Fruit fly (Drosophila melanogaster): ENCODE results near the gene Or98b.

Or98b gene

DNA sequence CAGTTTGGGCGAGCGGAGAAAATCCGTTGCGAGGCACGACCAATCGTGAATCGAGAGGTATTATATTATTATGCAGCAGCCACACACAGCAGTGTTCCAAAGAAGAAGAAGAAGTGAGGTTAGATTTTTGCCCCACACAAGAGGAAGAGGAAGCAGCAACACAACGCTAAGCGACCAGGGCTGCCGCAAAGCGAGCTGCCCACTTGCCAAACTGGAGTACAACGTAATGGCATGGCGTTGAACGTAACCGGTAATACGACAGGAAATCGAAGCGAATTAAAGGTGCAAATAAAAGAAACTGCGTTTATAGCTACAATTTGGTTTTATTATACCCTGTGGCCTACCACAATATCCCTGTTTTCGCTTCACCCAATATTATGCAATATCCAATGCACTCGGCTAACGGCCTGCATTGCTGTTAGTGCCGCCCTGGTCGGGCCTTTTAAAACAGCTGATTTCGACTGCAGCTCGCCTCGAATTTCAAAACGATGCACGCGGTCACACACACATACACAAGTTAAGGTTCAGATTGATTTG, 16.5 kb upstream of the Or98b start (continued):
- TF ChIP-seq Myb (GFP tag; optimal IDR thresholded peaks at IDR 0.05) = peak; percentile 75
- peak; percentile 56 for TF ChIP-seq eyg (GFP tag; optimal IDR thresholded peaks at IDR 0.05)
- TF ChIP-seq hbn (GFP tag; IDR thresholded peaks at IDR 0.05; ENCODE audit: partially characterized antibody) = no peak
- peak; percentile 38 for TF ChIP-seq D19A (tag; optimal IDR thresholded peaks at IDR 0.05)
- TF ChIP-seq CG7928 (GFP tag; optimal IDR thresholded peaks at IDR 0.05) = peak; percentile 99
- TF ChIP-seq sd (tag; optimal IDR thresholded peaks at IDR 0.05) = peak; percentile 81
- TF ChIP-seq wor (GFP tag; IDR thresholded peaks at IDR 0.05) = no peak
- peak; percentile 82 for TF ChIP-seq pho (GFP tag; optimal IDR thresholded peaks at IDR 0.05)
- TF ChIP-seq CG34224 (GFP tag; IDR thresholded peaks at IDR 0.05; ENCODE audit: partially characterized antibody) = no peak
- TF ChIP-seq ttk (GFP tag; IDR thresholded peaks at IDR 0.05) = peak; percentile 51; the same call in 1 of the 2 replicates
- TF ChIP-seq CG17829 (tag; optimal IDR thresholded peaks at IDR 0.05) = peak; percentile 80
- peak; percentile 0 for TF ChIP-seq Elba2 (GFP tag; optimal IDR thresholded peaks at IDR 0.05)
- TF ChIP-seq NC2β (GFP tag; optimal IDR thresholded peaks at IDR 0.05) = peak; percentile 90
- TF ChIP-seq Asciz (GFP tag; optimal IDR thresholded peaks at IDR 0.05) = peak; percentile 51
- TF ChIP-seq CG15696 (tag; optimal IDR thresholded peaks at IDR 0.05) = peak; percentile 79
- 0 out of 2 replicates have a peak, but pooled peaks have one; percentile 38 for TF ChIP-seq ham (GFP tag; IDR thresholded peaks at IDR 0.05)
- no peak for TF ChIP-seq br (optimal IDR thresholded peaks at IDR 0.05)
- no peak; the same call in 1 of the 2 replicates for TF ChIP-seq ro (GFP tag; IDR thresholded peaks at IDR 0.05)
- no peak for TF ChIP-seq Oaz (GFP tag; IDR thresholded peaks at IDR 0.05)
- TF ChIP-seq CG16813 (GFP tag; IDR thresholded peaks at IDR 0.05; ENCODE audit: partially characterized antibody) = peak; percentile 27; the same call in 1 of the 3 replicates
- TF ChIP-seq CG14710 (tag; optimal IDR thresholded peaks at IDR 0.05) = peak; percentile 81
- no peak for TF ChIP-seq Doc3 (GFP tag; IDR thresholded peaks at IDR 0.05; ENCODE audit: partially characterized antibody)
- TF ChIP-seq gsb-n (tag; optimal IDR thresholded peaks at IDR 0.05) = peak; percentile 63
- TF ChIP-seq cato (GFP tag; optimal IDR thresholded peaks at IDR 0.05; ENCODE audit: borderline replicate concordance) = peak; percentile 50
- peak; percentile 74 to 98 for TF ChIP-seq Pdp1 (GFP tag; optimal IDR thresholded peaks at IDR 0.05)
- peak; percentile 65 for TF ChIP-seq pb (GFP tag; optimal IDR thresholded peaks at IDR 0.05)
- peak; percentile 69 for TF ChIP-seq CG32532 (GFP tag; IDR thresholded peaks at IDR 0.05)
- TF ChIP-seq lov (optimal IDR thresholded peaks at IDR 0.05) = no peak
- TF ChIP-seq lov (GFP tag; IDR thresholded peaks at IDR 0.05) = peak; percentile 49; the same call in 1 of the 3 replicates
- no peak for TF ChIP-seq CG31388 (GFP tag; optimal IDR thresholded peaks at IDR 0.05)
- TF ChIP-seq al (GFP tag; IDR thresholded peaks at IDR 0.05) = peak; percentile 44; the same call in 1 of the 2 replicates
- TF ChIP-seq CG2875 (GFP tag; optimal IDR thresholded peaks at IDR 0.05) = peak; percentile 64
- peak; percentile 64 for TF ChIP-seq CG9215 (GFP tag; IDR thresholded peaks at IDR 0.05)
- 0 out of 2 replicates have a peak, but pooled peaks have one; percentile 41 for TF ChIP-seq CG43689 (GFP tag; IDR thresholded peaks at IDR 0.05)
- TF ChIP-seq Max (GFP tag; optimal IDR thresholded peaks at IDR 0.05) = peak; percentile 80
- no peak for TF ChIP-seq h (optimal IDR thresholded peaks at IDR 0.05)
- peak; percentile 69 for TF ChIP-seq stwl (tag; optimal IDR thresholded peaks at IDR 0.05)
- TF ChIP-seq CG9727 (GFP tag; optimal IDR thresholded peaks at IDR 0.05) = peak; percentile 83

DNA sequence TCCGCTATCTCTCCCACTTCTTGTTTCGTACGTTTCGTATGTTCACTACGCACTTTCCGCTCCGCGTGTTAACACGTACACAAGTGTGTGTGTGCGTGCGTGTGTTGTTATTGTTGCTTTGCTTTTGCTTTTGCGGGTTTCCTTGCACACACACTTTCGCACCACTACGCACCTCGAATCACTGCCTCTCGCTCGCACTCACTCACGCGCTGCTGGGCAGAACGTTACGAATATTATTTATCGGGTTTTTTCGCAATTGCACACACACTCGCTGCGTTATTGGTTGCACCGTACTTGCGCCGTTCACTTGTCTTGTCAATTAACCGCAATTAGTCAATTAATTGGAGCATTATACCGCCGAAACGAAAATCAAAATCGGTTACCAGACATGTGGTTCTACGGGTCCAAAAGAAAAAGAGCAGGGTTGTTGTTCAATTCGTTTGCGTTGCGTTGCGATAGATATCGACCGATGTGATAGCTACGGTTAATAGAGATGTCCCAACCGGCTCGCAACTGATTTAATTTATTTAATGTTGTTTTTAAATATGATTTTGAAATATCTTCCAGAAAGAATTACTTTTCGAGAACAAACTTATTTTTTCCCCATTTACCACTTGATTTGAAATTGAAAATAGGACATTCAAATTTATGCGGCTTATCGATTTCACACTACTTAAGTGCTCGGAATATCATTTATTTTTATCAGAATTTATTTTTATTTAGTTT, 15.8 kb upstream of the Or98b start, which contains the start of gene larp:
larp (minus strand) TSS at position 395 of the 726 bp plus-strand sequence.
- no peak for TF ChIP-seq CG8359 (GFP tag; optimal IDR thresholded peaks at IDR 0.05; ENCODE audit: borderline replicate concordance)
- TF ChIP-seq lov (optimal IDR thresholded peaks at IDR 0.05) = no peak
- TF ChIP-seq lov (GFP tag; IDR thresholded peaks at IDR 0.05) = 0 out of 3 replicates have a peak, but pooled peaks have one; percentile 28
- peak; percentile 53 for TF ChIP-seq D (optimal IDR thresholded peaks at IDR 0.05)
- TF ChIP-seq D (GFP tag; optimal IDR thresholded peaks at IDR 0.05) = peak; percentile 26
- peak; percentile 59; the same call in 1 of the 3 replicates for TF ChIP-seq CG6175 (GFP tag; IDR thresholded peaks at IDR 0.05)
- peak; percentile 76 for TF ChIP-seq CG1603 (tag; optimal IDR thresholded peaks at IDR 0.05)
- TF ChIP-seq CG1529 (GFP tag; optimal IDR thresholded peaks at IDR 0.05) = no peak
- no peak for TF ChIP-seq HHEX (GFP tag; optimal IDR thresholded peaks at IDR 0.05)
- peak; percentile 30; the same call in 1 of the 2 replicates for TF ChIP-seq CG11696 (GFP tag; IDR thresholded peaks at IDR 0.05)
- TF ChIP-seq sim (GFP tag; IDR thresholded peaks at IDR 0.05) = no peak
- peak; percentile 78 for TF ChIP-seq sisA (GFP tag; IDR thresholded peaks at IDR 0.05)
- peak; percentile 51 for TF ChIP-seq CG33213 (GFP tag; optimal IDR thresholded peaks at IDR 0.05)
- TF ChIP-seq CG2712 (tag; optimal IDR thresholded peaks at IDR 0.05) = peak; percentile 67
- TF ChIP-seq CG4820 (GFP tag; optimal IDR thresholded peaks at IDR 0.05) = peak; percentile 39
